Worm (Caenorhabditis elegans) whole organism, L2 larva: ENCODE results near the gene F46B3.1.

Experiments
- C34F6.9 ChIP-seq: fragments of 150-350 bp; optimal IDR thresholded peaks from 2 replicates; lab custom pipeline; 2014; ENCODE audit warnings: missing biosample characterization, missing genetic modification characterization
- alr-1 ChIP-seq: fragments of 150-350 bp; optimal IDR thresholded peaks from 2 replicates; lab custom pipeline; 2014; ENCODE audit warnings: missing biosample characterization, missing genetic modification characterization
- aly-2 ChIP-seq: fragments of 150-350 bp; optimal IDR thresholded peaks from 2 replicates; lab custom pipeline; 2014; ENCODE audit warnings: missing biosample characterization, missing genetic modification characterization
- ama-1 ChIP-seq: fragments of 150-350 bp; optimal IDR thresholded peaks from 2 replicates; lab custom pipeline; 2018; ENCODE audit warnings: inconsistent platforms
- ceh-16 ChIP-seq: fragments of 150-350 bp; optimal IDR thresholded peaks from 2 replicates; lab custom pipeline; 2014; ENCODE audit warnings: missing biosample characterization, missing genetic modification characterization
- ceh-82 ChIP-seq: fragments of 150-350 bp; optimal IDR thresholded peaks from 2 replicates; lab custom pipeline; 2014; ENCODE audit warnings: missing biosample characterization, missing genetic modification characterization
- dmd-4 ChIP-seq: sonication (generic microtip); optimal IDR thresholded peaks from 2 replicates; lab custom pipeline; 2017; ENCODE audit warnings: missing biosample characterization, missing genetic modification characterization
- elt-1 ChIP-seq: fragments of 150-350 bp; optimal IDR thresholded peaks from 2 replicates; lab custom pipeline; 2014; ENCODE audit warnings: missing biosample characterization, missing genetic modification characterization
- elt-3 ChIP-seq: sonication (generic microtip); optimal IDR thresholded peaks from 2 replicates; lab custom pipeline; 2017; ENCODE audit warnings: missing biosample characterization, missing genetic modification characterization
- fos-1 ChIP-seq: fragments of 150-350 bp; optimal IDR thresholded peaks from 2 replicates; lab custom pipeline; 2014; ENCODE audit warnings: missing biosample characterization, missing genetic modification characterization
- gmeb-1 ChIP-seq: fragments of 150-350 bp; optimal IDR thresholded peaks from 2 replicates; lab custom pipeline; 2014; ENCODE audit warnings: missing biosample characterization, missing genetic modification characterization
- lin-11 ChIP-seq: fragments of 150-350 bp; sonication (generic microtip); optimal IDR thresholded peaks from 2 replicates; lab custom pipeline; 2014; ENCODE audit warnings: missing biosample characterization, missing genetic modification characterization, inconsistent platforms, mixed read lengths
- lin-13 ChIP-seq: fragments of 150-350 bp; optimal IDR thresholded peaks from 2 replicates; lab custom pipeline; 2014; ENCODE audit warnings: missing biosample characterization, missing genetic modification reagents, missing genetic modification characterization
- lsy-2 ChIP-seq, 2 experiments: fragments of 150-350 bp in 1 of 2; sonication (generic microtip) in 1 of 2; optimal IDR thresholded peaks; 2 replicates each; lab custom pipeline; 2014 to 2017; ENCODE audit warnings: missing biosample characterization in 2 of 2, missing genetic modification characterization in 2 of 2
- mab-5 ChIP-seq: fragments of 150-350 bp; optimal IDR thresholded peaks from 2 replicates; lab custom pipeline; 2014; ENCODE audit warnings: missing biosample characterization, missing genetic modification characterization
- mbf-1 ChIP-seq: sonication (generic microtip); optimal IDR thresholded peaks from 2 replicates; lab custom pipeline; 2017; ENCODE audit warnings: missing biosample characterization, missing genetic modification characterization
- mdl-1 ChIP-seq, 2 experiments: fragments of 150-350 bp in 1 of 2; sonication (generic microtip) in 1 of 2; optimal IDR thresholded peaks; 2 replicates each; lab custom pipeline; 2017; ENCODE audit warnings: missing biosample characterization in 2 of 2, missing genetic modification characterization in 2 of 2
- nhr-10 ChIP-seq: sonication (generic microtip); optimal IDR thresholded peaks from 2 replicates; lab custom pipeline; 2017; ENCODE audit warnings: missing biosample characterization, missing genetic modification characterization
- nhr-11 ChIP-seq: fragments of 150-350 bp; optimal IDR thresholded peaks from 2 replicates; lab custom pipeline; 2014; ENCODE audit warnings: missing biosample characterization, missing genetic modification characterization
- nhr-12 ChIP-seq: fragments of 150-350 bp; optimal IDR thresholded peaks from 2 replicates; lab custom pipeline; 2014; ENCODE audit warnings: missing biosample characterization, missing genetic modification characterization
- nhr-129 ChIP-seq: fragments of 150-350 bp; optimal IDR thresholded peaks from 2 replicates; lab custom pipeline; 2014; ENCODE audit warnings: missing biosample characterization, missing genetic modification characterization
- nhr-21 ChIP-seq: fragments of 150-350 bp; optimal IDR thresholded peaks from 2 replicates; lab custom pipeline; 2014; ENCODE audit warnings: missing biosample characterization, missing genetic modification characterization
- nhr-23 ChIP-seq: fragments of 150-350 bp; optimal IDR thresholded peaks from 2 replicates; lab custom pipeline; 2014; ENCODE audit warnings: missing biosample characterization, missing genetic modification reagents, missing genetic modification characterization
- nhr-237 ChIP-seq: fragments of 150-350 bp; optimal IDR thresholded peaks from 2 replicates; lab custom pipeline; 2014; ENCODE audit warnings: missing biosample characterization, missing genetic modification characterization
- nhr-77 ChIP-seq: fragments of 150-350 bp; optimal IDR thresholded peaks from 2 replicates; lab custom pipeline; 2014; ENCODE audit warnings: missing biosample characterization, missing genetic modification characterization
- peb-1 ChIP-seq: fragments of 150-350 bp; optimal IDR thresholded peaks from 2 replicates; lab custom pipeline; 2014; ENCODE audit warnings: missing biosample characterization, missing genetic modification characterization
- skn-1 ChIP-seq: sonication (generic microtip); optimal IDR thresholded peaks from 2 replicates; lab custom pipeline; 2017; ENCODE audit warnings: missing biosample characterization, missing genetic modification characterization
- sma-3 ChIP-seq: sonication (generic microtip); optimal IDR thresholded peaks from 2 replicates; lab custom pipeline; 2016; ENCODE audit warnings: missing genetic modification reagents, missing genetic modification characterization, missing compliant biosample characterization
- sma-9 ChIP-seq, 2 experiments: fragments of 150-350 bp in 1 of 2; sonication (generic microtip) in 1 of 2; optimal IDR thresholded peaks; 2 replicates each; lab custom pipeline; 2014 to 2016; ENCODE audit warnings: missing genetic modification characterization in 2 of 2, mild to moderate bottlenecking in 1 of 2, missing biosample characterization in 1 of 2, missing compliant biosample characterization in 1 of 2, missing genetic modification reagents in 1 of 2, moderate library complexity in 1 of 2
- snpc-4 ChIP-seq: fragments of 150-350 bp; optimal IDR thresholded peaks from 2 replicates; lab custom pipeline; 2014; ENCODE audit warnings: missing biosample characterization, missing genetic modification characterization
- unc-39 ChIP-seq: fragments of 150-350 bp; optimal IDR thresholded peaks from 2 replicates; lab custom pipeline; 2014; ENCODE audit warnings: missing biosample characterization, missing genetic modification characterization
- unc-55 ChIP-seq: fragments of 150-350 bp; sonication (generic microtip); optimal IDR thresholded peaks from 3 replicates; lab custom pipeline; 2014; ENCODE audit warnings: missing biosample characterization, missing genetic modification reagents, missing genetic modification characterization
- unc-62 ChIP-seq: fragments of 150-350 bp; optimal IDR thresholded peaks from 2 replicates; lab custom pipeline; 2014; ENCODE audit warnings: missing biosample characterization, missing genetic modification reagents, missing genetic modification characterization
- ztf-1 ChIP-seq: fragments of 200-800 bp; sonication (Bioruptor generic); conservative IDR thresholded peaks from 2 replicates; pipeline ENCODE4 v1.3.6; 2022; ENCODE audit warnings: missing genetic modification characterization, missing compliant biosample characterization
- ztf-11 ChIP-seq: sonication (generic microtip); optimal IDR thresholded peaks from 2 replicates; lab custom pipeline; 2017; ENCODE audit warnings: missing biosample characterization, missing genetic modification characterization
- ztf-4 ChIP-seq: fragments of 150-350 bp; optimal IDR thresholded peaks from 2 replicates; lab custom pipeline; 2014; ENCODE audit warnings: missing biosample characterization, missing genetic modification characterization

F46B3.1 gene

DNA sequence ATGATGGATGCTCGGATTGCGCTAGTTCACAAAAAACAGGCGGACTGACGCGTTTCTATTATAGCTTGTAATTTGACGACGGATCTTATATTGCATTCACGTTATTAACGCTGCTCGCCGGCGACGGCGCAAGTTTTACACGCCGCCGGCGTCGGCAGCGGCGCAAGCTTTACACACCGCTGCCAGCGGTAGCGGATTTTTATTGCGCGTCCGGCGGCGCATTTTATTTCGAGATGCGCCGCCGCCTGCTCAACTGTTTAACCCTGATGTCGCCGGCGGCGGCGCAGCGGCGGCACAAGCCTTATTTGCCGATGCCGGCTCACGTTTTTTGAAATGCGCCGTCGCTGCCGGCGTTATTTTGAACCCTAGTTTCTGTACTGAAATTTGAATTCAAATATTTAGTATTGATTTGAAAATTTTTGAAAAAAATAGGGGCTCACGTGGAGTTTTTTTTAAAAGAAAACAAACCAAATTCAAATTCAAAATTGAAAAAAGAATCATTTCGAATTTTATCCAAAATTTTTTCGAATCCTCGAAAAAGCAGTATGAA is 7.7 kb upstream of the F46B3.1 start, which contains the start of gene ttr-57:
ttr-57 (plus strand) TSS at position 500 of the 550 bp plus-strand sequence.
- TF ChIP-seq snpc-4 (tag; lab: Kevin White, UChicago) (no peak), mdl-1 (tag; optimal IDR thresholded peaks at IDR 0.05; lab: Kevin White, UChicago) (no peak)

DNA sequence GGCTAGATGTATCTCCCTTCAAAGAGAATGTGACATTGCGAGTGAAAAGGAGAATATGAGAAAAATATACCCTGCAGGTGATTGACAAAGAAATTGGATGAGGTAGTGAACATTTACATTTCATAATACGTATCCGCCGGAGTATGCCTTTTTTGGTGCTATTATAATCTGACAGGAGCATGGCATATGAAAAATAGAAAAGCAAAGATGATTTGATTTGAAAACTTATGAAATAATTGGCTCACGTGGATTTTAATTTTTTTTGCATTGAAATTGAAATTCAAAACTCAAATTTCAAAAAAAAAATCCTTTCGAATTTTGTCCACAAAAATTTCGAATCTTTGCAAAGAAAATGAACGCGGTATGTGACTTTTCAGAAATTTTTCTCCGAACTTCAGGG is 6.0 kb upstream of the F46B3.1 start, which contains the start of gene ttr-11:
ttr-11 (plus strand) TSS at position 301 of the 400 bp plus-strand sequence.
- TF ChIP-seq lin-11 (tag; lab: Kevin White, UChicago) (no peak), ama-1 (lab: Kevin White, UChicago) (no peak), sma-3 (no peak), snpc-4 (tag; lab: Kevin White, UChicago) (no peak), sma-9 (GFP tag; optimal IDR thresholded peaks at IDR 0.05; lab: Kevin White, UChicago) (no peak), sma-9 (tag; optimal IDR thresholded peaks at IDR 0.05; lab: Kevin White, UChicago) (no peak), dmd-4 (tag; lab: Kevin White, UChicago) (no peak), nhr-21 (no peak), ztf-4 (no peak), mab-5 (tag; lab: Kevin White, UChicago) (no peak), skn-1 (tag; lab: Kevin White, UChicago) (no peak), lsy-2 (tag; optimal IDR thresholded peaks at IDR 0.05; lab: Kevin White, UChicago) (no peak), unc-62 (GFP tag; lab: Kevin White, UChicago) (no peak), C34F6.9 (tag; lab: Kevin White, UChicago) (no peak)

DNA sequence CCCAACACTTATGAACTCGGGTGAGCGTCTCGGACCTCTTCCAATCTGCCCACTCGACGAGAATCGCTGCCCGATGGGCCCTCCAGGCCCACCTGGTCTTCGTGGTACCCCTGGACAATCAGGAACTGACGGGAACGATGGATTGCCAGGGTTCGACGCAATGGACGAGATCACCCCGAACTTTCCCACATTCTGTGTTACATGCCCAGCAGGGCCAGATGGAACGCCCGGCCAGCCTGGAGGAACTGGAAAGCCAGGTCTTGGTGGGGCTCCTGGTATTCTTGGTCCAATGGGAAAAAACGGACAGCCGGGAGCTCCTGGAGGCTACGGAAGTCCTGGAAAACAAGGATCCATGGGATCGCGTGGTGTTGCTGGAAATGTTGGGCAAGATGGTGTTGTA is 3.7 kb upstream of the F46B3.1 start:
- TF ChIP-seq elt-1 (no peak), ztf-11 (tag; lab: Kevin White, UChicago) (no peak), lin-13 (GFP tag; lab: Kevin White, UChicago) (no peak), ama-1 (lab: Kevin White, UChicago) (no peak), ztf-1 (no peak), nhr-129 (no peak), unc-39 (tag; lab: Kevin White, UChicago) (no peak), nhr-11 (tag; lab: Kevin White, UChicago) (no peak), mbf-1 (no peak), gmeb-1 (no peak), nhr-12 (tag; lab: Kevin White, UChicago) (no peak), unc-55 (GFP tag; lab: Kevin White, UChicago) (no peak), skn-1 (tag; lab: Kevin White, UChicago) (no peak), lin-11 (tag; lab: Kevin White, UChicago) (no peak), ceh-16 (tag; lab: Kevin White, UChicago) (no peak), nhr-10 (tag; lab: Kevin White, UChicago) (no peak), alr-1 (tag; lab: Kevin White, UChicago) (no peak), ceh-82 (tag; lab: Kevin White, UChicago) (no peak), ztf-4 (no peak)

DNA sequence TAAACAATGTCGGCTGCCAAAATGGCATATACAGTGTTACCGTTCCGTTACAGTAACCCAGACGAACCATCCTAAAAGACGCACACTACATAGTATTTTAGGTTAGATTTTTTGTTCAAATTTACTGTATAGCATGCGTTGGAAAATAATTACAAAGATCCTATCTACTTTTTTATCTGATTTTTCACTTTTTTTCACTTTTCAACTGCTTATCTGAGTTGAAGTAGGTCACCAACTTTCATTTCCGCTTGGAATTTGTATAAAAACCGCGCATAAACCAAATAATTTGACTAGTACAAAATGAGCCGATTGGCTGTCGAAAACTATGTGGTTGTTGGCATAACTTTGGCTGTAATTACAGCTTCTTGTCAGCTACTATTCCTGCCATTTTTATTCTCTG is 2.8 kb upstream of the F46B3.1 start, which contains the start of gene col-163:
col-163 (plus strand) TSS at position 301 of the 400 bp plus-strand sequence.
- TF ChIP-seq unc-62 (GFP tag; lab: Kevin White, UChicago) = no peak
- TF ChIP-seq unc-39 (tag; lab: Kevin White, UChicago) = no peak
- no peak for TF ChIP-seq nhr-23 (tag; lab: Kevin White, UChicago)
- no peak for TF ChIP-seq lsy-2 (tag; optimal IDR thresholded peaks at IDR 0.05; lab: Kevin White, UChicago)
- no peak for TF ChIP-seq nhr-11 (tag; lab: Kevin White, UChicago)
- TF ChIP-seq alr-1 (tag; lab: Kevin White, UChicago) = no peak
- no peak for TF ChIP-seq nhr-237
- TF ChIP-seq sma-9 (GFP tag; optimal IDR thresholded peaks at IDR 0.05; lab: Kevin White, UChicago) = no peak
- TF ChIP-seq sma-9 (tag; optimal IDR thresholded peaks at IDR 0.05; lab: Kevin White, UChicago) = no peak
- no peak for TF ChIP-seq mdl-1 (tag; optimal IDR thresholded peaks at IDR 0.05; lab: Kevin White, UChicago)
- no peak for TF ChIP-seq aly-2 (tag; lab: Kevin White, UChicago)
- TF ChIP-seq fos-1 (tag; lab: Kevin White, UChicago) = no peak
- no peak for TF ChIP-seq peb-1 (tag; lab: Kevin White, UChicago)
- TF ChIP-seq nhr-21 = no peak
- no peak for TF ChIP-seq elt-3 (tag; lab: Kevin White, UChicago)
- no peak for TF ChIP-seq elt-1
- TF ChIP-seq nhr-77 = no peak
- TF ChIP-seq lin-13 (GFP tag; lab: Kevin White, UChicago) = no peak
- TF ChIP-seq sma-3 = no peak
